Fruit fly (Drosophila melanogaster) whole organism, embryonic: ENCODE results near the gene PRL-1.

ENCODE experiments used
- Aef1 ChIP-seq: fragments of 200-800 bp; sonication (Bioruptor generic); IDR thresholded peaks from 3 replicates; pipeline ENCODE4 v1.3.6; 2022; ENCODE audit warnings: missing biosample characterization, missing genetic modification characterization
- C15 ChIP-seq: fragments of 200-800 bp; sonication (Bioruptor generic); IDR thresholded peaks from 3 replicates; pipeline ENCODE4 v1.3.6; 2022; ENCODE audit warnings: missing biosample characterization, missing genetic modification characterization
- CG10209 ChIP-seq: fragments of 200-800 bp; sonication (Bioruptor generic); optimal IDR thresholded peaks from 3 replicates; lab custom pipeline; 2017; ENCODE audit warnings: missing biosample characterization, mild to moderate bottlenecking, missing genetic modification characterization, missing genetic modification reagents
- CG11085 ChIP-seq: fragments of 200-800 bp; sonication (Bioruptor generic); IDR thresholded peaks from 2 replicates; pipeline ENCODE4 v1.3.6; 2022; ENCODE audit warnings: missing biosample characterization, missing genetic modification characterization
- CG11456 ChIP-seq: fragments of 200-800 bp; sonication (Bioruptor generic); IDR thresholded peaks from 3 replicates; pipeline ENCODE4 v1.3.6; 2022; ENCODE audit warnings: missing biosample characterization, missing genetic modification characterization
- CG12219 ChIP-seq: fragments of 200-800 bp; sonication (Bioruptor generic); optimal IDR thresholded peaks from 3 replicates; lab custom pipeline; 2018; ENCODE audit warnings: missing biosample characterization, mild to moderate bottlenecking, missing genetic modification characterization
- CG14710 ChIP-seq: fragments of 200-800 bp; sonication (Bioruptor generic); optimal IDR thresholded peaks from 3 replicates; lab custom pipeline; 2019; ENCODE audit warnings: missing biosample characterization, mild to moderate bottlenecking, missing genetic modification characterization, moderate library complexity
- CG14965 ChIP-seq: fragments of 200-800 bp; sonication (Bioruptor generic); optimal IDR thresholded peaks from 2 replicates; lab custom pipeline; 2016; ENCODE audit warnings: missing biosample characterization, missing genetic modification characterization, borderline replicate concordance
- CG15073 ChIP-seq: fragments of 200-800 bp; sonication (Bioruptor generic); optimal IDR thresholded peaks from 2 replicates; lab custom pipeline; 2016; ENCODE audit warnings: missing biosample characterization, missing genetic modification characterization
- CG15601 ChIP-seq: fragments of 200-800 bp; sonication (Bioruptor generic); optimal IDR thresholded peaks from 3 replicates; lab custom pipeline; 2019; ENCODE audit warnings: missing biosample characterization, mild to moderate bottlenecking, missing genetic modification characterization, moderate library complexity
- CG16813 ChIP-seq: fragments of 200-800 bp; sonication (Bioruptor generic); IDR thresholded peaks from 3 replicates; pipeline ENCODE4 v1.3.6; 2022; ENCODE audit warnings: missing biosample characterization, missing genetic modification characterization; ENCODE audit not compliant: partially characterized antibody
- CG18476 ChIP-seq: fragments of 200-800 bp; sonication (Bioruptor generic); optimal IDR thresholded peaks from 2 replicates; lab custom pipeline; 2016; ENCODE audit warnings: missing biosample characterization, mild to moderate bottlenecking, missing genetic modification characterization
- CG34376 ChIP-seq: fragments of 200-800 bp; sonication (Bioruptor generic); optimal IDR thresholded peaks from 2 replicates; lab custom pipeline; 2018; ENCODE audit warnings: missing biosample characterization, mild to moderate bottlenecking, missing genetic modification characterization
- CG4424 ChIP-seq: fragments of 200-800 bp; sonication (Bioruptor generic); optimal IDR thresholded peaks from 3 replicates; lab custom pipeline; 2016; ENCODE audit warnings: missing biosample characterization, missing genetic modification characterization
- CG4820 ChIP-seq: fragments of 200-800 bp; sonication (Bioruptor generic); optimal IDR thresholded peaks from 3 replicates; lab custom pipeline; 2016; ENCODE audit warnings: missing biosample characterization, missing genetic modification characterization
- CG6175 ChIP-seq: fragments of 200-800 bp; sonication (Bioruptor generic); IDR thresholded peaks from 3 replicates; pipeline ENCODE4 v1.3.6; 2022; ENCODE audit warnings: missing biosample characterization, missing genetic modification characterization
- CG7271 ChIP-seq: fragments of 200-800 bp; sonication (Bioruptor generic); optimal IDR thresholded peaks from 2 replicates; lab custom pipeline; 2018; ENCODE audit warnings: missing biosample characterization, mild to moderate bottlenecking, missing genetic modification characterization, moderate library complexity
- CG7839 ChIP-seq: fragments of 200-800 bp; sonication (Bioruptor generic); optimal IDR thresholded peaks from 3 replicates; lab custom pipeline; 2018; ENCODE audit warnings: missing biosample characterization, mild to moderate bottlenecking, missing genetic modification characterization, moderate library complexity
- CG7987 ChIP-seq: fragments of 200-800 bp; sonication (Bioruptor generic); optimal IDR thresholded peaks from 2 replicates; lab custom pipeline; 2018; ENCODE audit warnings: missing biosample characterization, mild to moderate bottlenecking, missing genetic modification characterization, moderate library complexity
- CG8388 ChIP-seq: fragments of 200-800 bp; sonication (Bioruptor generic); optimal IDR thresholded peaks from 2 replicates; lab custom pipeline; 2019; ENCODE audit warnings: missing biosample characterization, mild to moderate bottlenecking, missing genetic modification characterization, moderate library complexity
- CG9817 ChIP-seq: fragments of 200-800 bp; sonication (Bioruptor generic); optimal IDR thresholded peaks from 2 replicates; lab custom pipeline; 2018; ENCODE audit warnings: missing biosample characterization, mild to moderate bottlenecking, missing genetic modification characterization, moderate library complexity
- D ChIP-seq, 2 experiments: fragments of 200-800 bp in 1 of 2; fragments of >200 bp in 1 of 2; sonication (Bioruptor generic) in 1 of 2; optimal IDR thresholded peaks; 2 replicates in 1 of 2; 3 replicates in 1 of 2; lab custom pipeline; 2017; ENCODE audit warnings: mild to moderate bottlenecking in 1 of 2, missing biosample characterization in 1 of 2, missing genetic modification characterization in 1 of 2, missing genetic modification reagents in 1 of 2
- D19A ChIP-seq: fragments of 200-800 bp; optimal IDR thresholded peaks from 3 replicates; lab custom pipeline; 2019; ENCODE audit warnings: missing biosample characterization, mild to moderate bottlenecking, missing genetic modification characterization, moderate library complexity
- H2.0 ChIP-seq: fragments of 200-800 bp; sonication (Bioruptor generic); IDR thresholded peaks from 2 replicates; pipeline ENCODE4 v1.3.6; 2022; ENCODE audit warnings: missing biosample characterization, missing genetic modification characterization
- HmgD ChIP-seq: fragments of 200-800 bp; sonication (Bioruptor generic); optimal IDR thresholded peaks from 3 replicates; lab custom pipeline; 2016; ENCODE audit warnings: missing biosample characterization, missing genetic modification characterization
- Hmr ChIP-seq: fragments of 200-800 bp; sonication (Bioruptor generic); optimal IDR thresholded peaks from 3 replicates; lab custom pipeline; 2017; ENCODE audit warnings: mild to moderate bottlenecking, missing biosample characterization, missing genetic modification reagents, missing genetic modification characterization
- Hmx ChIP-seq: fragments of 200-800 bp; sonication (Bioruptor generic); optimal IDR thresholded peaks from 2 replicates; lab custom pipeline; 2016; ENCODE audit warnings: missing biosample characterization, missing genetic modification characterization
- Jarid2 ChIP-seq: fragments of 200-800 bp; sonication (Bioruptor generic); optimal IDR thresholded peaks from 3 replicates; lab custom pipeline; 2017; ENCODE audit warnings: mild to moderate bottlenecking, missing biosample characterization, missing genetic modification reagents, missing genetic modification characterization
- Nf-YA ChIP-seq: fragments of 200-800 bp; sonication (Bioruptor generic); IDR thresholded peaks from 2 replicates; pipeline ENCODE4 v1.3.6; 2022; ENCODE audit warnings: missing biosample characterization, missing genetic modification characterization
- Oaz ChIP-seq: fragments of 200-800 bp; sonication (Bioruptor generic); IDR thresholded peaks from 2 replicates; pipeline ENCODE4 v1.3.6; 2022; ENCODE audit warnings: missing biosample characterization, missing genetic modification characterization
- Scr ChIP-seq: fragments of 200-800 bp; sonication (Bioruptor generic); IDR thresholded peaks from 2 replicates; pipeline ENCODE4 v1.3.6; 2022; ENCODE audit warnings: missing biosample characterization, missing genetic modification characterization; ENCODE audit not compliant: partially characterized antibody
- abd-A ChIP-seq: fragments of 200-800 bp; sonication (Bioruptor generic); optimal IDR thresholded peaks from 3 replicates; lab custom pipeline; 2019; ENCODE audit warnings: missing biosample characterization, mild to moderate bottlenecking, missing genetic modification characterization, moderate library complexity
- al ChIP-seq: fragments of 200-800 bp; sonication (Bioruptor generic); IDR thresholded peaks from 2 replicates; pipeline ENCODE4 v1.3.6; 2022; ENCODE audit warnings: missing biosample characterization, missing genetic modification characterization
- bcd ChIP-seq: fragments of 200-800 bp; sonication (Bioruptor generic); optimal IDR thresholded peaks from 2 replicates; lab custom pipeline; 2017; ENCODE audit warnings: missing biosample characterization, mild to moderate bottlenecking, missing genetic modification characterization
- cato ChIP-seq: fragments of 200-800 bp; sonication (Bioruptor generic); optimal IDR thresholded peaks from 2 replicates; lab custom pipeline; 2016; ENCODE audit warnings: missing biosample characterization, missing genetic modification characterization, borderline replicate concordance
- dmrt99B ChIP-seq: fragments of 200-800 bp; sonication (Bioruptor generic); optimal IDR thresholded peaks from 2 replicates; lab custom pipeline; 2018; ENCODE audit warnings: missing biosample characterization, mild to moderate bottlenecking, missing genetic modification characterization, moderate library complexity
- exex ChIP-seq: fragments of 200-800 bp; sonication (Bioruptor generic); optimal IDR thresholded peaks from 4 replicates; lab custom pipeline; 2018; ENCODE audit warnings: missing biosample characterization, mild to moderate bottlenecking, missing genetic modification characterization, moderate library complexity
- gcm ChIP-seq: fragments of 200-800 bp; sonication (Bioruptor generic); optimal IDR thresholded peaks from 2 replicates; lab custom pipeline; 2019; ENCODE audit warnings: missing biosample characterization, mild to moderate bottlenecking, missing genetic modification characterization, moderate library complexity
- grn ChIP-seq: fragments of 200-800 bp; sonication (Bioruptor generic); optimal IDR thresholded peaks from 3 replicates; lab custom pipeline; 2017; ENCODE audit warnings: missing biosample characterization, missing genetic modification characterization
- pho ChIP-seq: fragments of 200-800 bp; sonication (Bioruptor generic); optimal IDR thresholded peaks from 2 replicates; lab custom pipeline; 2016; ENCODE audit warnings: missing biosample characterization, missing genetic modification characterization
- sens-2 ChIP-seq: fragments of 200-800 bp; sonication (Bioruptor generic); IDR thresholded peaks from 2 replicates; pipeline ENCODE4 v1.3.6; 2022; ENCODE audit warnings: missing biosample characterization, missing genetic modification characterization
- slp2 ChIP-seq: fragments of 200-800 bp; sonication (Bioruptor generic); optimal IDR thresholded peaks from 2 replicates; lab custom pipeline; 2016; ENCODE audit warnings: missing biosample characterization, missing genetic modification characterization
- stc ChIP-seq: fragments of 200-800 bp; sonication (Bioruptor generic); IDR thresholded peaks from 2 replicates; pipeline ENCODE4 v1.3.6; 2022; ENCODE audit warnings: missing biosample characterization, missing genetic modification characterization
- stwl ChIP-seq: fragments of 200-800 bp; sonication (Bioruptor generic); optimal IDR thresholded peaks from 3 replicates; lab custom pipeline; 2018; ENCODE audit warnings: missing biosample characterization, mild to moderate bottlenecking, missing genetic modification characterization, moderate library complexity
- trh ChIP-seq: fragments of 200-800 bp; sonication (Bioruptor generic); optimal IDR thresholded peaks from 2 replicates; lab custom pipeline; 2016; ENCODE audit warnings: missing biosample characterization, missing genetic modification characterization
- vnd ChIP-seq: fragments of 200-800 bp; sonication (Bioruptor generic); IDR thresholded peaks from 3 replicates; pipeline ENCODE4 v1.3.6; 2022; ENCODE audit warnings: missing biosample characterization, missing genetic modification characterization; ENCODE audit not compliant: partially characterized antibody
- vvl ChIP-seq: fragments of 200-800 bp; sonication (Bioruptor generic); IDR thresholded peaks from 2 replicates; pipeline ENCODE4 v1.3.6; 2022; ENCODE audit warnings: missing biosample characterization, missing genetic modification characterization
- z ChIP-seq: fragments of 200-800 bp; sonication (Bioruptor generic); IDR thresholded peaks from 3 replicates; pipeline ENCODE4 v1.3.6; 2022; ENCODE audit warnings: missing biosample characterization, missing genetic modification characterization

Gene PRL-1

DNA sequence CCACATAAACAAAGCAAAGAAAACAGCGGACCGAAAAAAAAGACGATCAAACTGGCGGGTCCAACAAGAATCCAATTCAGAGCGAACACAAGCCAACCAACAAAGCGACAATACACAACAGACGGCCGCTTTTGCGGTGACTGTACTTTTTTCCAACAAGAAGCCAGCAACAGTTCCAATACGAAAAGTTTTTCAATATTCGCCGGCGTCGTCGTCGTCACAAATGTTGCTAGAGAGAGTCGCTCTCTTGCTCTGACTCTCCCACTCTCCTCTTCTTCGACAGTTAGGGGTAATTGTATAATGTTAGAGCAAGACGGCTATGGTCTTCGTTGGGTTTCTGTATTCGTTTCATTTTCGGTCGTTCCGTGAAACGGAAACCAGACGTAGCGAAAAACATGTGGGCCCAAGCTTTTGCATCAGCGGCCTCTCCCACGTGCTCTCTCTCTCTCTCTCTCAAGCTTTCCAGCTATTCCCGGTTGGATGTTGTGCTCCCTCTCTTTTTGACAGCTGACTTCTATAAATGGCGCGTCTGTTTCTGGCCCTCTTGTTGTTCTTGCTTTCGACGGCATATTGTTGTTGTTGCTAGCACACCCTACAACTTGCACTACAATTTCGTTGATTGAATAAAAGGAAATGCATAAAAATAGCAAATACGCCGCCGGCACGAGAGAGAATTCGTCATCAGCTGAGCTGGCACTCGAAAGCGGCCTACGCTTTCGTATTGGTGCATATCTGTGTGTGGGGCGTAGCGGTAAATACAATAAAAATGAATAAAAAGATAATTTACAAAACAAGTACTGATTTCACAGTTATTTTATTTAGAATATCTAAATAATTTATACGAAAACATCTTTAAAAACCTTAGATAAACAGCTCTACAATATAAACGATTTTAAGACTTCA is 12.1 kb upstream of the PRL-1 start (continued):
- TF ChIP-seq Oaz (GFP tag; lab: Robert Waterston, UW) (no peak), grn (GFP tag; lab: Kevin White, UChicago) (peak; percentile 38), cato (GFP tag; lab: Kevin White, UChicago) (no peak), trh (GFP tag; lab: Kevin White, UChicago) (no peak), gcm (GFP tag; lab: Kevin White, UChicago) (peak; percentile 92), C15 (no peak), CG9817 (no peak), exex (peak; percentile 67), CG6175 (GFP tag; lab: Robert Waterston, UW) (no peak), z (GFP tag; lab: Robert Waterston, UW) (no peak), CG34376 (GFP tag; lab: Kevin White, UChicago) (peak; percentile 99), sens-2 (GFP tag; lab: Robert Waterston, UW) (no peak), CG10209 (GFP tag; lab: Kevin White, UChicago) (peak; percentile 41), D19A (tag; lab: Kevin White, UChicago) (peak; percentile 15), CG7839 (tag; lab: Kevin White, UChicago) (peak; percentile 57), CG4424 (GFP tag; lab: Kevin White, UChicago) (peak; percentile 33), Hmx (GFP tag; lab: Kevin White, UChicago) (no peak), CG15601 (tag; lab: Kevin White, UChicago) (peak; percentile 77), CG4820 (no peak), CG16813 (GFP tag; lab: Robert Waterston, UW) (no peak), CG7987 (peak; percentile 95), pho (peak; percentile 29), Hmr (peak; percentile 92), stwl (tag; lab: Kevin White, UChicago) (no peak), CG18476 (GFP tag; lab: Kevin White, UChicago) (no peak), Nf-YA (GFP tag; lab: Robert Waterston, UW) (no peak), CG11085 (GFP tag; lab: Robert Waterston, UW) (no peak), H2.0 (GFP tag; lab: Robert Waterston, UW) (no peak), Scr (GFP tag; lab: Robert Waterston, UW) (no peak), CG12219 (GFP tag; lab: Kevin White, UChicago) (peak; percentile 85), bcd (GFP tag; lab: Kevin White, UChicago) (peak; percentile 56), stc (GFP tag; lab: Robert Waterston, UW) (no peak), CG7271 (tag; lab: Kevin White, UChicago) (peak; percentile 43), Aef1 (GFP tag; lab: Robert Waterston, UW) (no peak), vnd (GFP tag; lab: Robert Waterston, UW) (no peak), CG15073 (no peak), vvl (no peak), al (no peak), CG14710 (tag; lab: Kevin White, UChicago) (peak; percentile 25), HmgD (GFP tag; lab: Kevin White, UChicago) (peak; percentile 45), D (optimal IDR thresholded peaks at IDR 0.05; lab: Kevin White, UChicago) (peak; percentile 87), D (GFP tag; optimal IDR thresholded peaks at IDR 0.05; lab: Kevin White, UChicago) (peak; percentile 54), CG11456 (GFP tag; lab: Robert Waterston, UW) (no peak), dmrt99B (tag; lab: Kevin White, UChicago) (peak; percentile 60), CG8388 (GFP tag; lab: Kevin White, UChicago) (peak; percentile 66), CG14965 (GFP tag; lab: Kevin White, UChicago) (peak; percentile 17), slp2 (no peak), Jarid2 (peak; percentile 76), abd-A (peak; percentile 94)
